Worm (Caenorhabditis elegans) whole organism, young adult: Measurements from ENCODE around the gene T24H10.4.

Experiments used
- B0035.1 ChIP-seq: sonication (generic microtip); optimal IDR thresholded peaks from 2 replicates; lab custom pipeline; 2016; ENCODE audit warnings: missing genetic modification characterization, mild to moderate bottlenecking, missing compliant biosample characterization, missing genotype, missing genetic modification reagents
- F52B5.7 ChIP-seq: sonication (generic microtip); optimal IDR thresholded peaks from 2 replicates; lab custom pipeline; 2016; ENCODE audit warnings: mild to moderate bottlenecking, missing genetic modification characterization, missing compliant biosample characterization
- Y95B8A.8 ChIP-seq: fragments of 200-800 bp; sonication (Bioruptor generic); IDR thresholded peaks from 2 replicates; pipeline ENCODE4 v1.3.6; 2022; ENCODE audit warnings: missing genetic modification reagents, missing genetic modification characterization, missing compliant biosample characterization
- ama-1 ChIP-seq, 3 experiments: fragments of 150-350 bp in 1 of 3; sonication (generic microtip) in 2 of 3; optimal IDR thresholded peaks; 2 replicates each; lab custom pipeline; 2014 to 2018; ENCODE audit warnings: missing biosample characterization in 2 of 3, missing genetic modification characterization in 2 of 3, missing genetic modification reagents in 2 of 3
- ceh-27 ChIP-seq: fragments of 200-800 bp; sonication (Bioruptor generic); optimal IDR thresholded peaks from 2 replicates; lab custom pipeline; 2018; ENCODE audit warnings: mild to moderate bottlenecking, missing genetic modification characterization, moderate library complexity, missing compliant biosample characterization
- fkh-3 ChIP-seq: sonication (generic microtip); optimal IDR thresholded peaks from 2 replicates; lab custom pipeline; 2016; ENCODE audit warnings: mild to moderate bottlenecking, missing genetic modification characterization, missing compliant biosample characterization
- lir-1 ChIP-seq: fragments of 200-800 bp; sonication (Bioruptor generic); conservative IDR thresholded peaks from 2 replicates; pipeline ENCODE4 v1.3.6; 2022; ENCODE audit warnings: missing genetic modification reagents, missing genetic modification characterization, missing compliant biosample characterization
- pbrm-1 ChIP-seq: fragments of 200-800 bp; sonication (Bioruptor generic); IDR thresholded peaks from 2 replicates; pipeline ENCODE4 v1.3.6; 2022; ENCODE audit warnings: missing genetic modification reagents, missing genetic modification characterization, missing compliant biosample characterization
- sea-2 ChIP-seq: fragments of 200-800 bp; sonication (Bioruptor generic); IDR thresholded peaks from 2 replicates; pipeline ENCODE4 v1.3.6; 2022; ENCODE audit warnings: missing genetic modification characterization, missing compliant biosample characterization
- tbp1 ChIP-seq: fragments of 200-800 bp; sonication (Bioruptor generic); optimal IDR thresholded peaks from 2 replicates; lab custom pipeline; 2018; ENCODE audit warnings: mild to moderate bottlenecking, missing genetic modification characterization, missing compliant biosample characterization
- unc-62 ChIP-seq: fragments of 150-350 bp; optimal IDR thresholded peaks from 2 replicates; lab custom pipeline; 2014; ENCODE audit warnings: missing biosample characterization, missing genetic modification reagents, missing genetic modification characterization
- xnd-1 ChIP-seq: sonication (generic microtip); optimal IDR thresholded peaks from 2 replicates; lab custom pipeline; 2016; ENCODE audit warnings: missing genotype, missing genetic modification reagents, missing genetic modification characterization, missing compliant biosample characterization

DNA sequence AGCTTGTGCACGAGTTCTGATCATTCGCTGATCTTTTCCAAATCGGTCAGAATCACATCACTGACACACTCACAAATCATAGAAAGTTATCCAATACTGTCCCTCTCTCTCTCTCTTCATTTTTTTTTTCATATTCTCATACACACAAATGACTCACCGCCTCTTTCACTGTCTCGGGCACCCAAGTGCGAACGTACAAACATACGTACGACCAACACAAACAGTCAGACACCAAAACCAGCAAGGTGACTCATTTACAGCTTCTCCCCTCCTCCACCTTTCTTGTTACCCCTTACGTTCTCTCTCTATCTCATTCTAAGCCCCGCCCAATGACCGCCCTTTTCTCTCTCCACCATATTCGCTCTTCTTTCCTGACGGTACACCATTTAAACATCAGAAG is 17.6 kb downstream of the T24H10.4 start:
- TF ChIP-seq fkh-3 (tag; lab: Kevin White, UChicago) (no peak), B0035.1 (no peak), pbrm-1 (GFP tag; lab: Robert Waterston, UW) (no peak), tbp1 (no peak), unc-62 (no peak), lir-1 (GFP tag; lab: Robert Waterston, UW) (no peak), ceh-27 (GFP tag; lab: Kevin White, UChicago) (no peak), F52B5.7 (no peak), Y95B8A.8 (GFP tag; lab: Robert Waterston, UW) (no peak), sea-2 (GFP tag; lab: Robert Waterston, UW) (no peak), xnd-1 (tag; lab: Kevin White, UChicago) (no peak), ama-1 (optimal IDR thresholded peaks at IDR 0.05; lab: Kevin White, UChicago) (no peak), ama-1 (GFP tag; optimal IDR thresholded peaks at IDR 0.05; lab: Kevin White, UChicago) (no peak)
